Fruit fly (Drosophila melanogaster) whole organism, embryonic: ENCODE results near the gene CG2182.

Source experiments
- Aef1 ChIP-seq: fragments of 200-800 bp; sonication (Bioruptor generic); IDR thresholded peaks from 3 replicates; pipeline ENCODE4 v1.3.6; 2022; ENCODE audit warnings: missing biosample characterization, missing genetic modification characterization
- B-H2 ChIP-seq: fragments of 200-800 bp; sonication (Bioruptor generic); optimal IDR thresholded peaks from 2 replicates; lab custom pipeline; 2018; ENCODE audit warnings: missing biosample characterization, mild to moderate bottlenecking, missing genetic modification characterization
- CG10147 ChIP-seq: fragments of 200-800 bp; sonication (Bioruptor generic); optimal IDR thresholded peaks from 2 replicates; lab custom pipeline; 2019; ENCODE audit warnings: missing biosample characterization, mild to moderate bottlenecking, missing genetic modification characterization, moderate library complexity
- CG10366 ChIP-seq: fragments of 200-800 bp; sonication (Bioruptor generic); IDR thresholded peaks from 2 replicates; pipeline ENCODE4 v1.3.6; 2022; ENCODE audit warnings: missing biosample characterization, missing genetic modification characterization
- CG11398 ChIP-seq: fragments of 200-800 bp; sonication (Bioruptor generic); optimal IDR thresholded peaks from 2 replicates; lab custom pipeline; 2016; ENCODE audit warnings: missing biosample characterization, missing genetic modification characterization
- CG11696 ChIP-seq: fragments of 200-800 bp; sonication (Bioruptor generic); IDR thresholded peaks from 2 replicates; pipeline ENCODE4 v1.3.6; 2022; ENCODE audit warnings: missing biosample characterization, missing genetic modification characterization
- CG17186 ChIP-seq: fragments of 200-800 bp; sonication (Bioruptor generic); optimal IDR thresholded peaks from 3 replicates; lab custom pipeline; 2017; ENCODE audit warnings: missing biosample characterization, missing genetic modification reagents, missing genetic modification characterization
- CG17612 ChIP-seq: fragments of 200-800 bp; sonication (Bioruptor generic); IDR thresholded peaks from 2 replicates; pipeline ENCODE4 v1.3.6; 2022; ENCODE audit warnings: missing biosample characterization, missing genetic modification characterization
- CG18764 ChIP-seq: fragments of 200-800 bp; sonication (Bioruptor generic); optimal IDR thresholded peaks from 3 replicates; lab custom pipeline; 2016; ENCODE audit warnings: missing biosample characterization, missing genetic modification characterization
- CG32767 ChIP-seq: fragments of 200-800 bp; sonication (Bioruptor generic); IDR thresholded peaks from 2 replicates; pipeline ENCODE4 v1.3.6; 2022; ENCODE audit warnings: missing biosample characterization, missing genetic modification characterization
- CG34376 ChIP-seq: fragments of 200-800 bp; sonication (Bioruptor generic); optimal IDR thresholded peaks from 2 replicates; lab custom pipeline; 2018; ENCODE audit warnings: missing biosample characterization, mild to moderate bottlenecking, missing genetic modification characterization
- CG3847 ChIP-seq: fragments of 200-800 bp; sonication (Bioruptor generic); IDR thresholded peaks from 2 replicates; pipeline ENCODE4 v1.3.6; 2022; ENCODE audit warnings: missing biosample characterization, missing genetic modification characterization
- CG7786 ChIP-seq: fragments of 200-800 bp; sonication (Bioruptor generic); optimal IDR thresholded peaks from 2 replicates; lab custom pipeline; 2016; ENCODE audit warnings: missing biosample characterization, missing genetic modification characterization
- CG8388 ChIP-seq: fragments of 200-800 bp; sonication (Bioruptor generic); optimal IDR thresholded peaks from 2 replicates; lab custom pipeline; 2019; ENCODE audit warnings: missing biosample characterization, mild to moderate bottlenecking, missing genetic modification characterization, moderate library complexity
- CHES-1-like ChIP-seq: fragments of 200-800 bp; sonication (Bioruptor generic); optimal IDR thresholded peaks from 2 replicates; lab custom pipeline; 2016; ENCODE audit warnings: missing biosample characterization, missing genetic modification characterization
- CTCF ChIP-seq: fragments of 200-800 bp; sonication (Bioruptor generic); optimal IDR thresholded peaks from 2 replicates; lab custom pipeline; 2017; ENCODE audit warnings: missing biosample characterization, mild to moderate bottlenecking, missing genetic modification characterization, moderate library complexity
- CoRest ChIP-seq: fragments of 200-800 bp; sonication (Bioruptor generic); optimal IDR thresholded peaks from 3 replicates; lab custom pipeline; 2018; ENCODE audit warnings: missing biosample characterization, mild to moderate bottlenecking, missing genetic modification characterization, moderate library complexity
- Dad ChIP-seq: fragments of 200-800 bp; sonication (Bioruptor generic); optimal IDR thresholded peaks from 3 replicates; lab custom pipeline; 2016; ENCODE audit warnings: missing biosample characterization, missing genetic modification characterization
- Dref ChIP-seq: fragments of 200-800 bp; sonication (Bioruptor generic); IDR thresholded peaks from 2 replicates; pipeline ENCODE4 v1.3.6; 2022; ENCODE audit warnings: missing biosample characterization, missing genetic modification characterization
- Fer2 ChIP-seq: fragments of 200-800 bp; sonication (Bioruptor generic); optimal IDR thresholded peaks from 2 replicates; lab custom pipeline; 2018; ENCODE audit warnings: missing biosample characterization, mild to moderate bottlenecking, missing genetic modification characterization, moderate library complexity
- Gug ChIP-seq: fragments of 200-800 bp; sonication (Bioruptor generic); IDR thresholded peaks from 4 replicates; pipeline ENCODE4 v1.3.6; 2022; ENCODE audit warnings: missing biosample characterization, missing genetic modification characterization
- Mes4 ChIP-seq: fragments of 200-800 bp; sonication (Bioruptor generic); optimal IDR thresholded peaks from 2 replicates; lab custom pipeline; 2016; ENCODE audit warnings: missing biosample characterization, missing genetic modification characterization
- Sox102F ChIP-seq: fragments of 200-800 bp; sonication (Bioruptor generic); optimal IDR thresholded peaks from 2 replicates; lab custom pipeline; 2018; ENCODE audit warnings: missing biosample characterization, mild to moderate bottlenecking, missing genetic modification characterization, moderate library complexity
- Taf1 ChIP-seq: fragments of 200-800 bp; sonication (Bioruptor generic); IDR thresholded peaks from 2 replicates; pipeline ENCODE4 v1.3.6; 2022; ENCODE audit warnings: missing biosample characterization, missing genetic modification characterization
- Trl ChIP-seq, 3 experiments: fragments of >200 bp in 2 of 3; fragments of 200-800 bp in 1 of 3; sonication (Bioruptor generic) in 1 of 3; optimal IDR thresholded peaks; 2 replicates in 1 of 3; 3 replicates in 2 of 3; lab custom pipeline; 2016 to 2017; ENCODE audit warnings: missing biosample characterization in 1 of 3, missing genetic modification characterization in 1 of 3
- Vsx1 ChIP-seq: fragments of 200-800 bp; sonication (Bioruptor generic); optimal IDR thresholded peaks from 2 replicates; lab custom pipeline; 2017; ENCODE audit warnings: missing biosample characterization, mild to moderate bottlenecking, missing genetic modification characterization, missing genetic modification reagents
- YL-1 ChIP-seq: fragments of 200-800 bp; sonication (Bioruptor generic); optimal IDR thresholded peaks from 3 replicates; lab custom pipeline; 2017; ENCODE audit warnings: missing biosample characterization, mild to moderate bottlenecking, missing genetic modification characterization
- cwo ChIP-seq: fragments of 200-800 bp; sonication (Bioruptor generic); optimal IDR thresholded peaks from 3 replicates; lab custom pipeline; 2017; ENCODE audit warnings: missing biosample characterization, missing genetic modification characterization, mild to moderate bottlenecking, moderate library complexity, missing genetic modification reagents
- fd102C ChIP-seq: fragments of 200-800 bp; sonication (Bioruptor generic); optimal IDR thresholded peaks from 2 replicates; lab custom pipeline; 2018; ENCODE audit warnings: missing biosample characterization, mild to moderate bottlenecking, missing genetic modification characterization, moderate library complexity
- fd64A ChIP-seq: fragments of 200-800 bp; sonication (Bioruptor generic); optimal IDR thresholded peaks from 3 replicates; lab custom pipeline; 2018; ENCODE audit warnings: missing biosample characterization, mild to moderate bottlenecking, missing genetic modification characterization
- gro ChIP-seq: fragments of 200-800 bp; sonication (Bioruptor generic); optimal IDR thresholded peaks from 2 replicates; lab custom pipeline; 2016; ENCODE audit warnings: missing biosample characterization, missing genetic modification characterization
- hbn ChIP-seq: fragments of 200-800 bp; sonication (Bioruptor generic); IDR thresholded peaks from 2 replicates; pipeline ENCODE4 v1.3.6; 2022; ENCODE audit warnings: missing biosample characterization, missing genetic modification characterization; ENCODE audit not compliant: partially characterized antibody
- jing ChIP-seq: fragments of 200-800 bp; sonication (Bioruptor generic); optimal IDR thresholded peaks from 2 replicates; lab custom pipeline; 2018; ENCODE audit warnings: missing biosample characterization, mild to moderate bottlenecking, missing genetic modification characterization
- klu ChIP-seq: fragments of 200-800 bp; sonication (Bioruptor generic); IDR thresholded peaks from 2 replicates; pipeline ENCODE4 v1.3.6; 2022; ENCODE audit warnings: missing biosample characterization, missing genetic modification characterization
- lbe ChIP-seq: fragments of 200-800 bp; sonication (Bioruptor generic); optimal IDR thresholded peaks from 2 replicates; lab custom pipeline; 2016; ENCODE audit warnings: missing biosample characterization, mild to moderate bottlenecking, missing genetic modification characterization
- luna ChIP-seq: fragments of 200-800 bp; sonication (Bioruptor generic); optimal IDR thresholded peaks from 2 replicates; lab custom pipeline; 2016; ENCODE audit warnings: missing biosample characterization, missing genetic modification characterization
- onecut ChIP-seq: fragments of 200-800 bp; sonication (Bioruptor generic); IDR thresholded peaks from 2 replicates; pipeline ENCODE4 v1.3.6; 2022; ENCODE audit warnings: missing biosample characterization, missing genetic modification characterization
- pros ChIP-seq: fragments of 200-800 bp; sonication (Bioruptor generic); optimal IDR thresholded peaks from 3 replicates; lab custom pipeline; 2019; ENCODE audit warnings: missing biosample characterization, mild to moderate bottlenecking, missing genetic modification characterization, moderate library complexity
- pum ChIP-seq: fragments of 200-800 bp; sonication (Bioruptor generic); optimal IDR thresholded peaks from 2 replicates; lab custom pipeline; 2016; ENCODE audit warnings: missing biosample characterization, missing genetic modification characterization
- ranshi ChIP-seq: fragments of 200-800 bp; sonication (Bioruptor generic); IDR thresholded peaks from 2 replicates; pipeline ENCODE4 v1.3.6; 2022; ENCODE audit warnings: missing biosample characterization, missing genetic modification characterization
- sim ChIP-seq: fragments of 200-800 bp; sonication (Bioruptor generic); IDR thresholded peaks from 2 replicates; pipeline ENCODE4 v1.3.6; 2022; ENCODE audit warnings: missing biosample characterization, missing genetic modification characterization
- slp2 ChIP-seq: fragments of 200-800 bp; sonication (Bioruptor generic); optimal IDR thresholded peaks from 2 replicates; lab custom pipeline; 2016; ENCODE audit warnings: missing biosample characterization, missing genetic modification characterization
- sna ChIP-seq: fragments of 200-800 bp; sonication (Bioruptor generic); IDR thresholded peaks from 2 replicates; pipeline ENCODE4 v1.3.6; 2022; ENCODE audit warnings: missing biosample characterization, missing genetic modification characterization; ENCODE audit not compliant: partially characterized antibody
- stc ChIP-seq: fragments of 200-800 bp; sonication (Bioruptor generic); IDR thresholded peaks from 2 replicates; pipeline ENCODE4 v1.3.6; 2022; ENCODE audit warnings: missing biosample characterization, missing genetic modification characterization
- sug ChIP-seq: fragments of 200-800 bp; optimal IDR thresholded peaks from 2 replicates; lab custom pipeline; 2019; ENCODE audit warnings: missing biosample characterization, mild to moderate bottlenecking, missing genetic modification characterization, moderate library complexity
- tap ChIP-seq: fragments of 200-800 bp; optimal IDR thresholded peaks from 3 replicates; lab custom pipeline; 2019; ENCODE audit warnings: missing biosample characterization, mild to moderate bottlenecking, missing genetic modification characterization, moderate library complexity
- yki ChIP-seq: fragments of >200 bp; optimal IDR thresholded peaks from 3 replicates; lab custom pipeline; 2018

CG2182 gene

DNA sequence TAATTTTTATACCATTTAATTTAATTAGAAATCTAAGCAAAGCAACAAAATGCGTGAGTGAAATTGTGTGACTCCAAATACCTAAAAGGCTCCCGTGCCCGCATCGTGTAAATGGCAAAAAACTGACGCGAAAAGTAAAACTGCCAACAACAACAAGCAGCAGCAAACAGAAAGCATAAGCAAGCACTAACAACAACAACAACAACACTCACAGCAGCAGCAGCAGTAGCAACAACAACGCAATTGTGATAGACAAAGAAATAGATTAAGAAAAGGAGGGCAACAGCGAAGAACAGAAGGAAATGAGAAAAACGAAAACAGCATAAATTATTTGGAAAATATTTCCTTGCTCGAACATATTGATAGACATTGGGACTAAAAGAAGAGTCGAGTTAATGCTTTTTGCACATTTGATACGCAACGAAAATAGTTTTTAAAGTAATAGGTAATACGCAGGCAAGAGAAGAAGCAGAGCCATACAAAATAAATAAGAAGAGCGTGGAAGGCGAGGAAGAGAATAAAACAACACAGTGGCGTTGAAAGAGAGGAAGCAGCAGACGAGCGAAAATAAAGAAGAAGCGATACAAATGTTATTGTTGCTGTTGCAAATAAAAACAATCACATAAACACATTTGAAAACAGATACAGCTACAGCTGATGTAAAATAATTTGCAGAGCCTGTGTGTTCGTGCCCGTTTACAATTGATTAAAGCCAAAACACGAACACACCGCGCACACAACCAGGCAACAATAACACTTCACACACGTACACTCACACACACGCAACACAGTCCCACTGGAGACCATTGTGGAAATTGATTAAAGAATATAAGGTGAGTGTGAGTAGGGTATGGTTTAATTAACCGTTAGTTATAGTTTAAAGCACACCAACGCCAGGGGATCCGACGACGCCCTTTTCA is 10.3 kb upstream of the CG2182 start (continued):
- TF ChIP-seq CG32767 (no peak), hbn (GFP tag; lab: Robert Waterston, UW) (no peak), CG17186 (GFP tag; lab: Kevin White, UChicago) (no peak), onecut (GFP tag; lab: Robert Waterston, UW) (no peak), Trl (optimal IDR thresholded peaks at IDR 0.05; lab: Kevin White, UChicago) (peak in 1 of 2 experiments; percentile 85), Trl (GFP tag; optimal IDR thresholded peaks at IDR 0.05; lab: Kevin White, UChicago) (no peak), CG34376 (GFP tag; lab: Kevin White, UChicago) (peak; percentile 35), CG3847 (no peak), CG11696 (GFP tag; lab: Robert Waterston, UW) (no peak), Taf1 (GFP tag; lab: Robert Waterston, UW) (no peak), sim (no peak), Vsx1 (GFP tag; lab: Kevin White, UChicago) (no peak), slp2 (GFP tag; lab: Kevin White, UChicago) (no peak), CG17612 (GFP tag; lab: Robert Waterston, UW) (no peak), fd102C (GFP tag; lab: Kevin White, UChicago) (no peak)
- TF ChIP-seq, all 482 proteins: peak for 28

DNA sequence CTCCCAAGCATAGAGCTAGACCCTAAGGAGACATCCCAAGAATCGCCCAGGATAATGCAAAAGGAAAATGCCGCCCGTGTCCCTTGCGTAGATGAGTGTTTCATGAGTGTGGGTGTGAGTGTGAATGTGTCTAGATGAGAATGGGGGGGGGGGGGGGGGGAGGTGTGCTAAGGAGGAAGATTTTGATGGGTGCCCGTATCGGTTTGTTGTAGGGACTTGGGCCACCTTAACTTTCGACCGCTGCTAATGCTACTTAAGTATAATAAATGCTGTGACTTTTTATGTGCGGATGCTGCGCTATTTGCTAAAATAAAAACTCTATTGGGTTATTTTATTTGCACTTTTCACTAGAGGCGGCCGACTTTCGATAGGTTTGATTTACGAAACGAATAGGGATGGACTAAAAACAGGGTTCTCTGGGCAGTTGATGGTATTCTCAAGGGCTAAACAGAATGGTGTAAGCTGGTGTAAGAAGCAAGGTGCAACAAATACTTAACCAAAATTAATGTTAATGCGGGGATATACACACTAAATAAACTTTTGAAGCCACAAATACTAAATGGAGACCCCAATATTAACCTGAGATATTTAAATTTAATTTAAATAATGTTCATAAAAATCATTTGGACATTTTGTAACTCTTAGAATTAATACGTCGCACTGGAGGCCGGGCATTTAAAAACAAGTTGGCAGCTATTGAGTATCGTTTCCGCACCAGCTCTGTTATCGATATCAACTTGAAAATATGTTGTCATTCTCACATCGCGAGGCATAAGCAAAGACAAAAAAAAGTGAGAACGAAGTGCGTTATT is 9.4 kb upstream of the CG2182 start, which contains the start of the genes Xe7 and Atg17:
Xe7 (minus strand) TSS at position 407 of the 812 bp plus-strand sequence.
Atg17 (plus strand) TSS at position 786 of the 812 bp plus-strand sequence.
- peak; percentile 72 for TF ChIP-seq lbe
- peak; percentile 91 for TF ChIP-seq Sox102F (GFP tag; lab: Kevin White, UChicago)
- peak; percentile 82 for TF ChIP-seq Dad (GFP tag; lab: Kevin White, UChicago)
- TF ChIP-seq CG11398 (GFP tag; lab: Kevin White, UChicago): peak; percentile 30
- TF ChIP-seq gro (GFP tag; lab: Kevin White, UChicago): peak; percentile 78
- TF ChIP-seq B-H2 (GFP tag; lab: Kevin White, UChicago): peak; percentile 94
- peak; percentile 68 for TF ChIP-seq cwo (GFP tag; lab: Kevin White, UChicago)
- 0 out of 2 replicates have a peak, but pooled peaks have one; percentile 35 for TF ChIP-seq sna (GFP tag; lab: Robert Waterston, UW)
- no peak for TF ChIP-seq yki (lab: Kevin White, UChicago)
- no peak for TF ChIP-seq pros (GFP tag; lab: Kevin White, UChicago)
- peak; percentile 85 for TF ChIP-seq CG7786 (GFP tag; lab: Kevin White, UChicago)
- TF ChIP-seq CTCF: peak; percentile 25
- peak; percentile 90 for TF ChIP-seq Aef1 (GFP tag; lab: Robert Waterston, UW)
- peak; percentile 90; the same call in 1 of the 2 replicates for TF ChIP-seq ranshi (GFP tag; lab: Robert Waterston, UW)
- TF ChIP-seq CHES-1-like (GFP tag; lab: Kevin White, UChicago): peak; percentile 84
- TF ChIP-seq klu (GFP tag; lab: Robert Waterston, UW): peak; percentile 94
- peak; percentile 97 for TF ChIP-seq CoRest (tag; lab: Kevin White, UChicago)
- peak; percentile 81; the same call in 1 of the 2 replicates for TF ChIP-seq stc (GFP tag; lab: Robert Waterston, UW)
- TF ChIP-seq sug: peak; percentile 95
- TF ChIP-seq CG18764 (GFP tag; lab: Kevin White, UChicago): peak; percentile 86
- peak; percentile 97 for TF ChIP-seq Gug (GFP tag; lab: Robert Waterston, UW)
- peak; percentile 90 for TF ChIP-seq pum (GFP tag; lab: Kevin White, UChicago)
- peak; percentile 72 for TF ChIP-seq YL-1
- TF ChIP-seq tap (tag; lab: Kevin White, UChicago): peak; percentile 64
- peak; percentile 70 for TF ChIP-seq Dref
- peak; percentile 61 for TF ChIP-seq Mes4
- TF ChIP-seq CG10147 (GFP tag; lab: Kevin White, UChicago): peak; percentile 90
- peak; percentile 91 for TF ChIP-seq CG10366 (GFP tag; lab: Robert Waterston, UW)
- peak; percentile 95 for TF ChIP-seq Fer2 (tag; lab: Kevin White, UChicago)
- TF ChIP-seq fd64A: no peak
- peak; percentile 85 for TF ChIP-seq CG8388 (GFP tag; lab: Kevin White, UChicago)
- peak; percentile 76 for TF ChIP-seq jing
- TF ChIP-seq luna (GFP tag; lab: Kevin White, UChicago): peak; percentile 74
